Worm (Caenorhabditis elegans): ENCODE data around the gene mgl-1.

ce11 chrX:9933291-9934008 lies 42.7 kb downstream of the mgl-1 start:
- TF ChIP-seq dao-5 (tag; optimal IDR thresholded peaks at IDR 0.05) (no peak), him-1 (tag; optimal IDR thresholded peaks at IDR 0.05) (no peak), W03F9.2 (tag; optimal IDR thresholded peaks at IDR 0.05) (no peak)
